Worm (Caenorhabditis elegans): ENCODE results near the gene F23F1.10.

DNA sequence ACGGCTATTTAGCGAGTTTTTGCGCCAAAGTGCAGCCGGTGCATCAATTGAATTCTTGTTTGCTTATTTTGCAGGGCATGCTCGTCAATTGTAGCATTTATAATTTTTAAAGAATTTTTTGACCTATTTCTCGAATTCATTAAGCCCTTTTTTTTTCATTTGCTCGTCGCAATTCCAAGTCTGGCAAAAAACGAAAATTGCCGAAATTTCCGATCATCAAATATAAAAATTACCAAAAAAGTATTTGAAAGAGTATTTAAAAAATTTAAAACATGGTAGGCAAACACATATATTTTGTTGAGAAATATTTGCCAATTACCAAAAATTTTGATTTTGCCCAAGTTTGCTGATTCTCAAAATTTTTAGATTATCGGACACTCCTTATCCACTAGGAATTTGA lies 42.4 kb upstream of the F23F1.10 start, which contains the start of gene C50D2.6:
- TF ChIP-seq lin-15B (tag; optimal IDR thresholded peaks at IDR 0.05) = no peak
- TF ChIP-seq ama-1 (optimal IDR thresholded peaks at IDR 0.05) = no peak
- TF ChIP-seq jun-1 (tag; optimal IDR thresholded peaks at IDR 0.05) = no peak
- no peak for TF ChIP-seq ztf-11 (tag; optimal IDR thresholded peaks at IDR 0.05)
- TF ChIP-seq fos-1 (tag; optimal IDR thresholded peaks at IDR 0.05) = no peak
- TF ChIP-seq pqm-1 (tag; optimal IDR thresholded peaks at IDR 0.05) = no peak
- TF ChIP-seq R02D3.7 (tag; optimal IDR thresholded peaks at IDR 0.05) = no peak
- TF ChIP-seq snpc-4 (tag; optimal IDR thresholded peaks at IDR 0.05) = no peak

Data from whole organism, L3 larva.